Worm (Caenorhabditis elegans) whole organism, L3 larva: Measurements from ENCODE around the gene rbm-22.

Experiments
- aly-2 ChIP-seq: fragments of 150-350 bp; optimal IDR thresholded peaks from 2 replicates; lab custom pipeline; 2014; ENCODE audit warnings: missing biosample characterization, missing genetic modification characterization
- ceh-16 ChIP-seq: sonication (generic microtip); optimal IDR thresholded peaks from 2 replicates; lab custom pipeline; 2017; ENCODE audit warnings: missing biosample characterization, missing genetic modification characterization
- eor-1 ChIP-seq, 2 experiments: fragments of 150-350 bp; optimal IDR thresholded peaks; 2 replicates each; lab custom pipeline; 2014 to 2018; ENCODE audit warnings: missing biosample characterization in 2 of 2, missing genetic modification characterization in 2 of 2
- lin-39 ChIP-seq: fragments of 150-350 bp; optimal IDR thresholded peaks from 2 replicates; lab custom pipeline; 2018; ENCODE audit warnings: missing biosample characterization, missing genetic modification reagents, missing genetic modification characterization
- nhr-25 ChIP-seq: sonication (generic microtip); optimal IDR thresholded peaks from 2 replicates; lab custom pipeline; 2017; ENCODE audit warnings: missing biosample characterization, missing genetic modification characterization
- nhr-67 ChIP-seq: fragments of 150-350 bp; optimal IDR thresholded peaks from 2 replicates; lab custom pipeline; 2014; ENCODE audit warnings: missing biosample characterization, missing genetic modification characterization
- pha-4 ChIP-seq: fragments of 150-350 bp; optimal IDR thresholded peaks from 2 replicates; lab custom pipeline; 2014; ENCODE audit warnings: missing biosample characterization, missing genetic modification reagents, missing genetic modification characterization
- snpc-4 ChIP-seq: fragments of 150-350 bp; optimal IDR thresholded peaks from 2 replicates; lab custom pipeline; 2014; ENCODE audit warnings: missing biosample characterization, missing genetic modification characterization
- unc-39 ChIP-seq: sonication (generic microtip); optimal IDR thresholded peaks from 4 replicates; lab custom pipeline; 2017; ENCODE audit warnings: missing biosample characterization, missing genetic modification characterization

- TF ChIP-seq lin-39 (tag; lab: Kevin White, UChicago) (no peak), aly-2 (tag; lab: Kevin White, UChicago) (no peak), nhr-67 (no peak), pha-4 (tag; lab: Kevin White, UChicago) (no peak), snpc-4 (tag; lab: Kevin White, UChicago) (no peak), nhr-25 (tag; lab: Kevin White, UChicago) (no peak), ceh-16 (tag; lab: Kevin White, UChicago) (no peak), unc-39 (tag; lab: Kevin White, UChicago) (no peak), eor-1 (tag; optimal IDR thresholded peaks at IDR 0.05; lab: Kevin White, UChicago) (no peak)
These were observed 35.2 kb upstream of the rbm-22 start for ce11 chrIV:10826029-10826428.
